Fruit fly (Drosophila melanogaster): Measurements from ENCODE around the gene SH3PX1.

SH3PX1 gene

dm6 chr3L:9705591-9705990 is 8.0 kb downstream of the SH3PX1 start:
- TF ChIP-seq CG15336 (GFP tag; IDR thresholded peaks at IDR 0.05) (no peak), CG1621 (tag; optimal IDR thresholded peaks at IDR 0.05) (no peak), CG3032 (tag; optimal IDR thresholded peaks at IDR 0.05) (no peak), CG8319 (GFP tag; optimal IDR thresholded peaks at IDR 0.05) (no peak), eg (GFP tag; IDR thresholded peaks at IDR 0.05) (no peak), CG6276 (GFP tag; optimal IDR thresholded peaks at IDR 0.05) (no peak), CG11902 (GFP tag; optimal IDR thresholded peaks at IDR 0.05) (no peak), fd59A (GFP tag; optimal IDR thresholded peaks at IDR 0.05) (no peak), CG11294 (GFP tag; IDR thresholded peaks at IDR 0.05) (no peak), CG6854 (GFP tag; optimal IDR thresholded peaks at IDR 0.05) (no peak), CG32006 (GFP tag; optimal IDR thresholded peaks at IDR 0.05) (no peak), lz (GFP tag; optimal IDR thresholded peaks at IDR 0.05) (no peak), CG10631 (GFP tag; optimal IDR thresholded peaks at IDR 0.05) (no peak), Met (GFP tag; optimal IDR thresholded peaks at IDR 0.05) (no peak), svp (GFP tag) (no peak), Smox (GFP tag; optimal IDR thresholded peaks at IDR 0.05) (no peak), dsx (GFP tag; optimal IDR thresholded peaks at IDR 0.05; ENCODE audit: poor library complexity, severe bottlenecking) (no peak), CG11762 (GFP tag; optimal IDR thresholded peaks at IDR 0.05; ENCODE audit: insufficient read depth) (no peak), CG6792 (GFP tag; optimal IDR thresholded peaks at IDR 0.05) (no peak)

dm6 chr3L:9704162-9704748 is 9.4 kb downstream of the SH3PX1 start, which contains the start of gene CG16711:
TSS of gene CG16711 (plus strand) at chr3L:9704331.
- TF ChIP-seq Ets21C (GFP tag; optimal IDR thresholded peaks at IDR 0.05) (no peak), lz (GFP tag; optimal IDR thresholded peaks at IDR 0.05) (no peak), CG1621 (tag; optimal IDR thresholded peaks at IDR 0.05) (peak; percentile 85), svp (GFP tag) (peak; percentile 63), cyc (GFP tag; optimal IDR thresholded peaks at IDR 0.05) (no peak), Blimp-1 (GFP tag; optimal IDR thresholded peaks at IDR 0.05) (no peak), esn (GFP tag; optimal IDR thresholded peaks at IDR 0.05) (peak; percentile 9), eg (GFP tag; IDR thresholded peaks at IDR 0.05) (0 out of 3 replicates have a peak, but pooled peaks have one; percentile 28), fd85E (GFP tag; optimal IDR thresholded peaks at IDR 0.05) (no peak), CG34406 (GFP tag; optimal IDR thresholded peaks at IDR 0.05) (no peak), CG11902 (GFP tag; optimal IDR thresholded peaks at IDR 0.05) (no peak), Hr4 (GFP tag; optimal IDR thresholded peaks at IDR 0.05) (no peak), Met (GFP tag; optimal IDR thresholded peaks at IDR 0.05) (no peak)

dm6 chr3L:9703495-9703894 is 10.1 kb downstream of the SH3PX1 start, which contains the start of gene CG6761:
TSS of gene CG6761 (minus strand) at chr3L:9703595.
- TF ChIP-seq acj6 (GFP tag; optimal IDR thresholded peaks at IDR 0.05) = no peak
- no peak for TF ChIP-seq cyc (GFP tag; optimal IDR thresholded peaks at IDR 0.05)
- TF ChIP-seq eg (GFP tag; IDR thresholded peaks at IDR 0.05) = no peak
- no peak for TF ChIP-seq CG9139 (GFP tag; optimal IDR thresholded peaks at IDR 0.05)
- no peak for TF ChIP-seq achi (GFP tag; optimal IDR thresholded peaks at IDR 0.05)
- no peak for TF ChIP-seq CG15336 (GFP tag; IDR thresholded peaks at IDR 0.05)
- no peak for TF ChIP-seq Ets96B (tag; optimal IDR thresholded peaks at IDR 0.05)
- TF ChIP-seq pdm3 (GFP tag; optimal IDR thresholded peaks at IDR 0.05) = no peak
- no peak for TF ChIP-seq CG3919 (GFP tag; optimal IDR thresholded peaks at IDR 0.05)
- TF ChIP-seq CG7368 (GFP tag; optimal IDR thresholded peaks at IDR 0.05) = no peak
- TF ChIP-seq salr (GFP tag; optimal IDR thresholded peaks at IDR 0.05) = no peak
- TF ChIP-seq CG6808 (GFP tag; optimal IDR thresholded peaks at IDR 0.05) = no peak
- no peak for TF ChIP-seq Eip78C (GFP tag)

- TF ChIP-seq vri (GFP tag; optimal IDR thresholded peaks at IDR 0.05) = no peak
- no peak for TF ChIP-seq CG11294 (GFP tag; IDR thresholded peaks at IDR 0.05)
- TF ChIP-seq CG15336 (GFP tag; IDR thresholded peaks at IDR 0.05) = peak; percentile 31; the same call in 1 of the 2 replicates
- no peak for TF ChIP-seq CG11762 (GFP tag; optimal IDR thresholded peaks at IDR 0.05; ENCODE audit: insufficient read depth)
- TF ChIP-seq CG6854 (GFP tag; optimal IDR thresholded peaks at IDR 0.05) = peak; percentile 39
- TF ChIP-seq CG3032 (tag; optimal IDR thresholded peaks at IDR 0.05) = peak; percentile 34
- no peak for TF ChIP-seq Sox15 (GFP tag; optimal IDR thresholded peaks at IDR 0.05)
- no peak for TF ChIP-seq CG10631 (GFP tag; optimal IDR thresholded peaks at IDR 0.05)
- no peak for TF ChIP-seq Eip93F (GFP tag; optimal IDR thresholded peaks at IDR 0.05)
- no peak for TF ChIP-seq Smox (GFP tag; optimal IDR thresholded peaks at IDR 0.05)
- TF ChIP-seq svp (GFP tag) = peak; percentile 72
- no peak for TF ChIP-seq Lpt (GFP tag; optimal IDR thresholded peaks at IDR 0.05)
- no peak for TF ChIP-seq dac (GFP tag; optimal IDR thresholded peaks at IDR 0.05)
- no peak for TF ChIP-seq Blimp-1 (GFP tag; optimal IDR thresholded peaks at IDR 0.05)
- TF ChIP-seq CG31627 (GFP tag; optimal IDR thresholded peaks at IDR 0.05) = peak; percentile 14
- TF ChIP-seq lz (GFP tag; optimal IDR thresholded peaks at IDR 0.05) = peak; percentile 2
- TF ChIP-seq ss (GFP tag; optimal IDR thresholded peaks at IDR 0.05) = no peak
- peak; percentile 49 for TF ChIP-seq CG1621 (tag; optimal IDR thresholded peaks at IDR 0.05)
- TF ChIP-seq CG8119 (GFP tag; IDR thresholded peaks at IDR 0.05) = peak; percentile 36; the same call in 1 of the 3 replicates
- no peak for TF ChIP-seq CG32006 (GFP tag; optimal IDR thresholded peaks at IDR 0.05)
Measured at dm6 chr3L:9698193-9698642, 15.4 kb downstream of the SH3PX1 start, which contains the start of gene Ubc4. TSS of gene Ubc4 (plus strand) at chr3L:9698336.
